Fruit fly (Drosophila melanogaster) ovary, adult (tissue): ENCODE measurements around the gene HIPP1.

Experiments
- CG17801 ChIP-seq: fragments of 200-800 bp; optimal IDR thresholded peaks from 2 replicates; lab custom pipeline; 2019; ENCODE audit warnings: missing biosample characterization, mild to moderate bottlenecking, missing genetic modification characterization, moderate library complexity; ENCODE audit not compliant: partially characterized antibody

Gene HIPP1

dm6 chr3L:20809088-20809999 lies at the start of gene HIPP1, which contains the start of gene CG3634:
Gene HIPP1 (plus strand): TSS chr3L:20809669.
Gene CG3634 (minus strand): TSS chr3L:20809272.
- TF ChIP-seq CG17801 = no peak

- no peak for TF ChIP-seq CG17801
These were observed 48.0 kb upstream of the HIPP1 start for dm6 chr3L:20761482-20761881.

DNA sequence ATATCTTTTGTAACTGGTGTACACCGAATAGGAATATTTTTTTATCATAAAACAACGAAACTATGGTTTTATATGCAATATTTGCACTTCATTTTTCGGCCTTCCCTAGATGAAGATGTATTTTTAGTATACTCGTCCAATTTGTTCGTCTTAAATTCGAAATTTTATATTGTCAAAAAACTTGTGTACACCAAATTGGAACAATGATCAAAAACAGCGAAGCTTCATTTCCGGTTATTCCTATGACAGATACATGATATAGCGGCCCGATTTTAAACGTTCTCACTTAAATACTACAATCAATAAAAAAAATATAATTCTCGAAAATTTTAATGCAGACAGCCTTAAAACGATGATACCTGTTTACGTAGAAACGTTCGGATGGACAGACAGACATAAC lies 42.2 kb upstream of the HIPP1 start:
- TF ChIP-seq CG17801 = no peak

dm6 chr3L:20769350-20769749 lies 40.1 kb upstream of the HIPP1 start, which contains the start of the genes CG4074 and CG4186:
Gene CG4074 (minus strand): TSS chr3L:20769500.
Gene CG4186 (plus strand): TSS chr3L:20769586.
- TF ChIP-seq CG17801 = no peak

DNA sequence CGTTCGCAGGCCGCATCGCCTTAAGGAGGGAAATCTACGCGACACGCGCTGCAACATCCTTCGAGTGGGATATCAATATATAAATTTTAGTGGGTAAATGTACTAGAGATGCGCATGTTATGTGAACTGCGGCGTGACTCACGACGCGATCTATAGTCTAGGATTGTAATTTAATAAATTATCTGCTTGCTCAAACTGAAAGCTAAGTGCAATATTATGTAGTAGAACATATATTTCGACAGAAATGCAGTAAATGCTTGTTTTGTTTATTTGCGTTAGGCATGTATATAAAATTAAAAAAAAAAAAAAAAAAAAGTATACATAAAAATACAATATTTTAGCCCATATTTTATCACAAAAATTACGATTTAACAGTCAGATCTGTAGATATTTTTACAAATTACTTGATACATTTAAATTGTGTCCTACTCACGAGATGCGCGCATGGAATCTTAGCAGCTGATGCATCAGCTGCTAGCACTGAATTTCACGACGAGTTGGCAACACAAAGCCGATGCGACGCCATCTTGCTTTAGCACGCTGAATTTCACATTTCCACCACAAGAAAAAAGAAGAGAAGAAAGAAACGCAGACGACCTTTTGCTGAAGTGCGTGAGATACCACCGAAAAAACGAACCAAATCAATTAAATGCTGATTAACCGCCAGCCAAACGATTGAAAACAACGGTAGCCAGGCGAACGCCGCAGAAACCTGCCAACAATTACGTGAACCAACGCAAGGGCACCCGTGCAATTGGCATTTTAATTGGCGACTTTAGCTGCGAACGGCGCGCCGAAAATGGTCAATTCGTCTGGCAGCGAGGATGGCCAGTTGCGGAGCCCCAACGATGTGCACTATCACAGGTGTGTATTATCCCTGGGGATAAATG lies 38.2 kb upstream of the HIPP1 start, which contains the start of the genes CG4042 and Pitslre:
Gene CG4042 (minus strand): TSS at position 507 of the 890 bp plus-strand sequence.
Gene Pitslre (plus strand): TSS at position 528 of the 890 bp plus-strand sequence.
- TF ChIP-seq CG17801 = no peak

DNA sequence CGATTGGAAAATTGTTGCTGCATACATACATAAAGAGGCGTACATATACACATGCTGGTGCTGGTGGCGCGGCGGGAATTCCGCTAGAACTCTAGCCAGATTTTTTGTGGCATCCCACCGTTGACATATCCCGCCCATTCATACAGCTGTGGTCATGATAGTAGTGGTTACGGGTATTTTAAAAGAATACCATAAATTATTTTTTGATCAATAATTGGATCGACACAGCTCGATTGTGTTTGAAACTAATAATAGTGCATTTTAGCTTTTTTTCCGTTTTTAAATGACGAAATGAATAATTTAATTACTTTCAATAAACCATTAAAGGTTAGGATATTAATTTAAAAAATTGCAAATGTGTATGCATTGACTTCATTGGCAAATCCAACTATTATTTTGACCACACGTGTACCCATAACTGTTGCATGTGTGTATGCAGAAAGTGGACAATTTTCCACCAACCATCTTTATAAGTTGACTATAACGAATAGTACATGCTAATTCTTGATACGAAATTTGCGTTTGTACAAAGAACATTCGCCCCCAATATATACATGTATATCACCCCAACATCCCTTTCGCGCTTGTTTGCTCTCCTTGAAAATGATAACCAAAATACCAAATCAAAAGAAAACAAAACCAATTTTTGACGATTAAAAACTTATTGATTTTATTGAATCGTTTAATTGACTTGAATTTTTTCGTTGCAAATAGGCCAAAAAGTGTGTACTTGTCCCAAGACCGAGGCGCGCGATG lies 37.4 kb upstream of the HIPP1 start:
- peak; percentile 71 for TF ChIP-seq CG17801

DNA sequence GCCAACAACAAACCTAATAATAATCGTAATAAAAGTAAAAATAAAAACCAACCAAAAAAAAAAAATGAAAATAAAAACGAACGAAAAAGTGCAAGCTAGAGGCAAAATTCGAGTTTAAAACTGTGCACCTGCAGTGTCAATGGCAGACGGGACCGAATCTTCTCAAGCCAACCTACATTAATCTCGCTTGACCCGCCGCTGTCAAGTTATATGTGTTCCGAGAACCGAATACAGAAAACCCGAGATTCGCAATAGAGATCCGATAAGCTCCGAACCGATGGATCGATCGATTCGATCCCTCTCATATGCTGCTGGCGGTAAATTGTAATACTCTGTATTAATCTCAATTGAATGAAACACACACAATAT lies 36.8 kb upstream of the HIPP1 start:
- TF ChIP-seq CG17801 = no peak

- TF ChIP-seq CG17801 = no peak
These were observed 32.0 kb upstream of the HIPP1 start for dm6 chr3L:20777496-20777895.

DNA sequence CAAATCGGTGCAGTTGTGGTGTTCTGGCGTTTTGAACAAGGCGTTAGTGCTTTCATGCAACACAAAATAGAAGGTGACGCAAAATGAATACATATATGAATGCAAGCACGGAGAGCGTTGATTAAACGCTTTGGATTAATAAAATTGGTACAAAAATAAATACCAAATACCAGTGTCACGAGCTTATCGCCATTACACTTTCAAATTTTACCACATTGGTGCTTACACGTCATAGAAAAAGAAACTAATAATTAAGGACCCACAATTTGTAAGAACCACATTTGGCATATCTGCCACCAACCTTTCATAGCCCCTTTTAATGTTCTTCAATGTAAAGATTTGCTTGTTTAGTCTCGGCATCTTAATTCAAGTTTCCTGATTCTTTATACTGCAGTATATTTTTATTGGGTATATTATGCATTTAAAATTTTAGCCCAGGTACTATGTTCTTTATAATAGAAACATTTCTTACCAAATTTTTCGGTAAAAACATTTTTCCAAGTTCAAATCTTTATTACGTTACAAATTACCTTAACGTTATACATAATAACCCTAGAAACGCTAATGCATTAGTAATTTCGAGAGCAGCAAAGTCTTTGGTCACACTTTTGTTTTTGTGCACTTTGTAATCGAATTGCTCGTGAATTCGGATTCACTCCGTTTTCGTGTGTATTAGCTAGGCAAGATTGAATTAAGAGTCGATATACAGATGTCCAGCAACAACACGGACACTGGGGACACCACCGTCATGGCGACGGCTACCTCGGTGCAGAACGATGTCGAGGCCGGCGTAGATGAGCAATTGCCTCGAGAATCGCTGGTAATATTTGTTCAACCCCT lies 31.0 kb upstream of the HIPP1 start, which contains the start of the genes Pex16 and Pex14:
Gene Pex16 (minus strand): TSS at position 41 of the 840 bp plus-strand sequence.
Gene Pex14 (plus strand): TSS at position 576 of the 840 bp plus-strand sequence.
- TF ChIP-seq CG17801 = peak; percentile 41

dm6 chr3L:20784394-20784793 lies 25.1 kb upstream of the HIPP1 start:
- TF ChIP-seq CG17801 = no peak

DNA sequence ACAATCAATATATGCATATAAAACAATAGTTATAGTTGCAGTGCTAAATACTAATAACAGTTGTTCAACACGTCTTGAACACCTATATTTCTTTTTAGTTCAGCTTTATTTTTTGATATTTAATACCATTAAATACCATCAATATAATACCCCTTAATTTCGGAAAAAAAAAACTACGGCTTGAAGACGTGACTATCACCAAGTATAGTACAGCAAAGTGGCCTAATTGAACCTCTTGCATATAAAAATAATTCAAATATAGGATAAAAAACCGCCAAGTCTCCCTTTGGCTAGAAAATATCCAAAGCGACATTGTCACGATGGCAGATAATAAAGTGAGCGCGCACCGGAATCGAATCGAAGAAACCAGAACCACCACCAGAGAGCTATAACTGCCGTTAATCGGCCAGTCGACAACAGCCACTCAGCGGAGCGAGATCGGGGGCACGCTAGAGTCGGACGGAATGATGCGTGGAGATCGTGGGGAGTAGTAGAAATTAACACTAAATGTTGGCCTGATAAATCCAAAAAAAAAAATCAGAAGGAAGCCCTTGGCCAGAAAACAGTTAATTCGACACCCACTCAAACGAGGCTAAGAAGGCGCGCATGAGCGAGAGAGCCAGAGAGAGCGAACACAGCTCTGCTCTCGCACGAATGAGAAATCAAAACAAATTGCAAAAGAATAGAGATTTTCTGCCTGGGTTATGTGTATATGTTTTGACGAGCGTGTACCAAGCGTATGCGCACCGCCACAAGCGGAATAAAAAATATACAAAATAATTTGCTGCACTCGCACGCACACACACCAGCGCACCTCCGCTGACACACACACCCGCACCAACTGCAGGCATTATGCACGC lies 24.4 kb upstream of the HIPP1 start:
- no peak for TF ChIP-seq CG17801

DNA sequence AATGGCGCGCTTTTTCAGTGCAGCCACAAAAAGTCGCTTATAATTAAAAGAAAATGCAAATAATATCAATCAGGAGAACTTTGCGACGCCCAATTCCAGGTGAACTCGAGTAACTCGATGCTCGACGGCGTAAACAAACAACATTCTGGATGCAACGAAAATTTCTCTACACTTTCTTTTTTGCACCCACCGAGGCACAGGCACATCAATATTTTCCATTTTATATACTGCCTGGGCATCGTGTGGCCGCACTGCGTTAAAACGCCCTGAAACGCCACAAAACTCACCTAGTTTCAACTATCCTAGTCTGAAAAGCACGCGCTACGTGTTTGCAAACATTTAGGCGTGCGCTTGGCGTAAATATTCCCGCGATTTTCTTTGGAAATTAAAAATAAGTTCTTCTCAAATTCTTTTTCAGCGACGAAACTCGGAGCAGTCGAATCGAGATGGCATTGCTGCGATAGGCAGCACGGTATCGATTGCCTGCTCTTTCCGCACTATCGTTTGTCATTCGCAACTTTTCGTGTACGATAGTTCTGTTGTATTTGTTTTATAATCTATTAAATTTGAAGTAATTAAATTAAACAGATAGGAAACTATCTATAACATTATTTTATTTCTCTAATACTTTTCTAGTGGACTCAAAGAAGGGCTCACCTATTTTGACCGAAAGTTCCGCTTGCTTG lies 23.6 kb upstream of the HIPP1 start, which contains the start of gene Pcif1:
Gene Pcif1 (minus strand): TSS at position 456 of the 686 bp plus-strand sequence.
- TF ChIP-seq CG17801 = peak; percentile 60

DNA sequence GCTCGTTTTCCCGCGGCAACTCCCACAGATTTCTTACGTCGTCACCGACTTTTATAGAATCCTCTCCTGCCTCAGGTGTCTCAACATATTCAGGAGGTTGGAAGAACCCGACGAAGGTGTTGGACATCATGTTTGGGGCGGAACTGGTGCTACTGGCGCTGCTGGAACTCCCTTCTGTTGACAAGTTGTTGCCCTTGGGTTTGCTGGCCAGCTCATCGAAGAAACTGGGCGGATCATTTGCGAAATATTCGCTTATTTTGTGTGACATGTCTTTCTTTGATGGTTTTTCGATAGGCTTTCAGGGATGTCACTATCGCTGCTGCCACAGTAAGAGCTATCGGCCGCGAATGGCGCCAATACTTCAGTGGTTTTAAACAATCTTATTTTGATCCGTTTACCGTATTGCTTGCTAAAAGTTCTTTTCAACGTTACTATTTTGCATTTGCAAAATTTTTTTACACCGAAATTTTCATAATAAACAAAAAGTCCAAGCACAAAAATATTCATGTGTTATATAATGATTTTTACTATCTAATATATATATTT lies 21.6 kb upstream of the HIPP1 start, which contains the start of gene CG11396:
Gene CG11396 (minus strand): TSS at position 303 of the 546 bp plus-strand sequence.
- peak; percentile 3 for TF ChIP-seq CG17801
